Worm (Caenorhabditis elegans) whole organism, young adult: Measurements from ENCODE around the gene C01G10.18.

Experiments
- B0019.2 ChIP-seq: fragments of 200-800 bp; sonication (Bioruptor generic); conservative IDR thresholded peaks from 2 replicates; pipeline ENCODE4 v1.3.6; 2022; ENCODE audit warnings: missing genetic modification reagents, missing genetic modification characterization, missing compliant biosample characterization
- C06A6.2 ChIP-seq: fragments of 200-800 bp; sonication (Bioruptor generic); conservative IDR thresholded peaks from 2 replicates; pipeline ENCODE4 v1.3.6; 2022; ENCODE audit warnings: missing genetic modification characterization, missing compliant biosample characterization
- C17E4.6 ChIP-seq: fragments of 200-800 bp; sonication (Bioruptor generic); IDR thresholded peaks from 2 replicates; pipeline ENCODE4 v1.3.6; 2022; ENCODE audit warnings: missing genetic modification reagents, missing genetic modification characterization, missing compliant biosample characterization
- D2030.7 ChIP-seq: fragments of 200-800 bp; sonication (Bioruptor generic); IDR thresholded peaks from 2 replicates; pipeline ENCODE4 v1.3.6; 2022; ENCODE audit warnings: missing genetic modification reagents, missing genetic modification characterization, missing compliant biosample characterization
- F23B12.7 ChIP-seq: sonication (generic microtip); optimal IDR thresholded peaks from 2 replicates; lab custom pipeline; 2017; ENCODE audit warnings: missing genetic modification characterization, mild to moderate bottlenecking, missing compliant biosample characterization, antibody characterized with exemption, moderate library complexity; ENCODE audit not compliant: insufficient read depth
- F39B2.1 ChIP-seq: fragments of 200-800 bp; sonication (Bioruptor generic); IDR thresholded peaks from 2 replicates; pipeline ENCODE4 v1.3.6; 2022; ENCODE audit warnings: missing genetic modification reagents, missing genetic modification characterization, missing compliant biosample characterization
- F55B11.4 ChIP-seq: sonication (generic microtip); optimal IDR thresholded peaks from 2 replicates; lab custom pipeline; 2016; ENCODE audit warnings: missing compliant biosample characterization, missing genetic modification characterization, borderline replicate concordance; ENCODE audit not compliant: insufficient read depth
- T26A5.8 ChIP-seq: sonication (generic microtip); optimal IDR thresholded peaks from 2 replicates; lab custom pipeline; 2016; ENCODE audit warnings: missing genetic modification characterization, missing compliant biosample characterization
- Y79H2A.3 ChIP-seq: fragments of 200-800 bp; sonication (Bioruptor generic); conservative IDR thresholded peaks from 2 replicates; pipeline ENCODE4 v1.3.6; 2022; ENCODE audit warnings: missing genetic modification reagents, missing genetic modification characterization, missing compliant biosample characterization
- Y95B8A.8 ChIP-seq: fragments of 200-800 bp; sonication (Bioruptor generic); IDR thresholded peaks from 2 replicates; pipeline ENCODE4 v1.3.6; 2022; ENCODE audit warnings: missing genetic modification reagents, missing genetic modification characterization, missing compliant biosample characterization
- ZK185.1 ChIP-seq: sonication (generic microtip); optimal IDR thresholded peaks from 2 replicates; lab custom pipeline; 2016; ENCODE audit warnings: mild to moderate bottlenecking, missing genetic modification characterization, missing compliant biosample characterization; ENCODE audit not compliant: poor library complexity, severe bottlenecking
- athp-1 ChIP-seq: sonication (generic microtip); optimal IDR thresholded peaks from 2 replicates; lab custom pipeline; 2017; ENCODE audit warnings: mild to moderate bottlenecking, missing genetic modification characterization, missing compliant biosample characterization
- attf-5 ChIP-seq: fragments of 200-800 bp; sonication (Bioruptor generic); optimal IDR thresholded peaks from 2 replicates; lab custom pipeline; 2018; ENCODE audit warnings: mild to moderate bottlenecking, missing genetic modification characterization, missing compliant biosample characterization
- attf-6 ChIP-seq: fragments of 200-800 bp; sonication (Bioruptor generic); IDR thresholded peaks from 2 replicates; pipeline ENCODE4 v1.3.6; 2022; ENCODE audit warnings: missing genetic modification reagents, missing genetic modification characterization, missing compliant biosample characterization
- bed-1 ChIP-seq: fragments of 200-800 bp; sonication (Bioruptor generic); IDR thresholded peaks from 2 replicates; pipeline ENCODE4 v1.3.6; 2022; ENCODE audit warnings: missing genetic modification reagents, missing genetic modification characterization, missing compliant biosample characterization
- ceh-100 ChIP-seq: fragments of 200-800 bp; sonication (Bioruptor generic); IDR thresholded peaks from 2 replicates; pipeline ENCODE4 v1.3.6; 2022; ENCODE audit warnings: missing genetic modification reagents, missing genetic modification characterization, missing compliant biosample characterization
- ceh-27 ChIP-seq: fragments of 200-800 bp; sonication (Bioruptor generic); optimal IDR thresholded peaks from 2 replicates; lab custom pipeline; 2018; ENCODE audit warnings: mild to moderate bottlenecking, missing genetic modification characterization, moderate library complexity, missing compliant biosample characterization
- ceh-40 ChIP-seq: fragments of 200-800 bp; sonication (Bioruptor generic); IDR thresholded peaks from 2 replicates; pipeline ENCODE4 v1.3.6; 2022; ENCODE audit warnings: missing genetic modification characterization, missing compliant biosample characterization
- ceh-58 ChIP-seq: fragments of 200-800 bp; sonication (Bioruptor generic); IDR thresholded peaks from 2 replicates; pipeline ENCODE4 v1.3.6; 2022; ENCODE audit warnings: missing genetic modification characterization, missing compliant biosample characterization
- ceh-91 ChIP-seq: fragments of 200-800 bp; sonication (Bioruptor generic); IDR thresholded peaks from 2 replicates; pipeline ENCODE4 v1.3.6; 2022; ENCODE audit warnings: missing genetic modification reagents, missing genetic modification characterization, missing compliant biosample characterization
- dox-1 ChIP-seq: fragments of 200-800 bp; sonication (Bioruptor generic); IDR thresholded peaks from 2 replicates; pipeline ENCODE4 v1.3.6; 2022; ENCODE audit warnings: missing genetic modification reagents, missing genetic modification characterization, missing compliant biosample characterization
- dpl-1 ChIP-seq: fragments of 150-350 bp; optimal IDR thresholded peaks from 2 replicates; lab custom pipeline; 2014; ENCODE audit warnings: missing biosample characterization, missing genetic modification reagents, missing genetic modification characterization
- efl-1 ChIP-seq: fragments of 150-350 bp; optimal IDR thresholded peaks from 2 replicates; lab custom pipeline; 2014; ENCODE audit warnings: missing biosample characterization, missing genetic modification reagents, missing genetic modification characterization
- egl-44 ChIP-seq: fragments of 200-800 bp; sonication (Bioruptor generic); IDR thresholded peaks from 2 replicates; pipeline ENCODE4 v1.3.6; 2022; ENCODE audit warnings: missing genetic modification reagents, missing genetic modification characterization, missing compliant biosample characterization
- fkh-3 ChIP-seq: sonication (generic microtip); optimal IDR thresholded peaks from 2 replicates; lab custom pipeline; 2016; ENCODE audit warnings: mild to moderate bottlenecking, missing genetic modification characterization, missing compliant biosample characterization
- hlh-26 ChIP-seq: fragments of 200-800 bp; sonication (Bioruptor generic); conservative IDR thresholded peaks from 2 replicates; pipeline ENCODE4 v1.3.6; 2022; ENCODE audit warnings: missing genetic modification reagents, missing genetic modification characterization, missing compliant biosample characterization
- hmg-1.2 ChIP-seq: fragments of 200-800 bp; sonication (Bioruptor generic); IDR thresholded peaks from 2 replicates; pipeline ENCODE4 v1.3.6; 2022; ENCODE audit warnings: missing genetic modification reagents, missing genetic modification characterization, missing compliant biosample characterization
- hsf-1 ChIP-seq: fragments of 200-800 bp; sonication (Bioruptor generic); IDR thresholded peaks from 2 replicates; pipeline ENCODE4 v1.3.6; 2022; ENCODE audit warnings: missing genetic modification reagents, missing genetic modification characterization, missing compliant biosample characterization
- lin-35 ChIP-seq, 3 experiments: fragments of 150-350 bp in 2 of 3; sonication (generic microtip) in 1 of 3; optimal IDR thresholded peaks; 2 replicates each; lab custom pipeline; 2014 to 2018; ENCODE audit warnings: missing biosample characterization in 3 of 3, missing genetic modification characterization in 3 of 3, missing genetic modification reagents in 3 of 3
- lin-54 ChIP-seq: fragments of 200-800 bp; sonication (Bioruptor generic); optimal IDR thresholded peaks from 2 replicates; lab custom pipeline; 2018; ENCODE audit warnings: mild to moderate bottlenecking, missing genetic modification characterization, missing compliant biosample characterization
- lsl-1 ChIP-seq: fragments of 200-800 bp; sonication (Bioruptor generic); optimal IDR thresholded peaks from 2 replicates; lab custom pipeline; 2018; ENCODE audit warnings: mild to moderate bottlenecking, missing genetic modification characterization, moderate library complexity, missing compliant biosample characterization
- lsy-27 ChIP-seq: sonication (generic microtip); optimal IDR thresholded peaks from 2 replicates; lab custom pipeline; 2017; ENCODE audit warnings: missing genetic modification characterization, mild to moderate bottlenecking, missing compliant biosample characterization, antibody characterized with exemption, missing genotype, borderline replicate concordance; ENCODE audit not compliant: insufficient read depth
- madf-10 ChIP-seq: sonication (generic microtip); optimal IDR thresholded peaks from 2 replicates; lab custom pipeline; 2016; ENCODE audit warnings: mild to moderate bottlenecking, missing genetic modification characterization, missing compliant biosample characterization
- mel-28 ChIP-seq: sonication (generic microtip); optimal IDR thresholded peaks from 2 replicates; lab custom pipeline; 2016; ENCODE audit warnings: borderline replicate concordance, mild to moderate bottlenecking, missing genetic modification characterization, missing compliant biosample characterization
- mxl-1 ChIP-seq: sonication (generic microtip); optimal IDR thresholded peaks from 2 replicates; lab custom pipeline; 2016; ENCODE audit warnings: missing genetic modification characterization, missing compliant biosample characterization
- nhr-27 ChIP-seq: fragments of 200-800 bp; sonication (Bioruptor generic); optimal IDR thresholded peaks from 2 replicates; lab custom pipeline; 2018; ENCODE audit warnings: mild to moderate bottlenecking, missing genetic modification characterization, moderate library complexity, missing compliant biosample characterization
- nhr-80 ChIP-seq: sonication (generic microtip); optimal IDR thresholded peaks from 2 replicates; lab custom pipeline; 2016; ENCODE audit warnings: missing genetic modification characterization, missing compliant biosample characterization
- nhr-90 ChIP-seq: sonication (generic microtip); optimal IDR thresholded peaks from 2 replicates; lab custom pipeline; 2016; ENCODE audit warnings: missing genotype, mild to moderate bottlenecking, missing genetic modification characterization, missing compliant biosample characterization
- rcor-1 ChIP-seq: fragments of 200-800 bp; sonication (Bioruptor generic); IDR thresholded peaks from 2 replicates; pipeline ENCODE4 v1.3.6; 2022; ENCODE audit warnings: missing genetic modification reagents, missing genetic modification characterization, missing compliant biosample characterization
- repo-1 ChIP-seq: sonication (generic microtip); optimal IDR thresholded peaks from 2 replicates; lab custom pipeline; 2017; ENCODE audit warnings: mild to moderate bottlenecking, missing genetic modification characterization, missing compliant biosample characterization
- snpc-4 ChIP-seq, 5 experiments: fragments of 150-350 bp in 1 of 5; sonication (generic microtip) in 4 of 5; optimal IDR thresholded peaks; 2 replicates each; lab custom pipeline; 2014 to 2018; ENCODE audit warnings: missing genetic modification characterization in 5 of 5, missing biosample characterization in 3 of 5, antibody characterized with exemption in 2 of 5, mild to moderate bottlenecking in 2 of 5, missing compliant biosample characterization in 2 of 5, missing genotype in 2 of 5, moderate library complexity in 2 of 5, missing genetic modification reagents in 1 of 5
- tbp1 ChIP-seq: fragments of 200-800 bp; sonication (Bioruptor generic); optimal IDR thresholded peaks from 2 replicates; lab custom pipeline; 2018; ENCODE audit warnings: mild to moderate bottlenecking, missing genetic modification characterization, missing compliant biosample characterization
- xnd-1 ChIP-seq: sonication (generic microtip); optimal IDR thresholded peaks from 2 replicates; lab custom pipeline; 2016; ENCODE audit warnings: missing genotype, missing genetic modification reagents, missing genetic modification characterization, missing compliant biosample characterization
- ztf-18 ChIP-seq: sonication (generic microtip); optimal IDR thresholded peaks from 2 replicates; lab custom pipeline; 2016; ENCODE audit warnings: missing genotype, mild to moderate bottlenecking, missing genetic modification characterization, missing compliant biosample characterization
- ztf-28 ChIP-seq: fragments of 200-800 bp; sonication (Bioruptor generic); IDR thresholded peaks from 2 replicates; pipeline ENCODE4 v1.3.6; 2022; ENCODE audit warnings: missing genetic modification reagents, missing genetic modification characterization, missing compliant biosample characterization
- ztf-6 ChIP-seq: fragments of 200-800 bp; sonication (Bioruptor generic); IDR thresholded peaks from 2 replicates; pipeline ENCODE4 v1.3.6; 2022; ENCODE audit warnings: missing genetic modification reagents, missing genetic modification characterization, missing compliant biosample characterization

The C01G10.18 gene

ce11 chrV:15088613-15089012 is at the start of gene C01G10.18:
Gene C01G10.18, minus strand, starts transcription at chrV:15088713.
- TF ChIP-seq hmg-1.2 (GFP tag; lab: Robert Waterston, UW): no peak
- TF ChIP-seq fkh-3: no peak
- no peak for TF ChIP-seq bed-1 (GFP tag; lab: Robert Waterston, UW)
- TF ChIP-seq C06A6.2: no peak
- no peak for TF ChIP-seq hlh-26 (GFP tag; lab: Robert Waterston, UW)
- no peak for TF ChIP-seq Y79H2A.3 (GFP tag; lab: Robert Waterston, UW)
- no peak for TF ChIP-seq hsf-1
- no peak for TF ChIP-seq ztf-6
- no peak for TF ChIP-seq athp-1 (tag; lab: Kevin White, UChicago)
- TF ChIP-seq ZK185.1 (tag; lab: Kevin White, UChicago): no peak
- TF ChIP-seq T26A5.8: no peak
- TF ChIP-seq nhr-27 (tag; lab: Kevin White, UChicago): no peak
- no peak for TF ChIP-seq ztf-18
- TF ChIP-seq nhr-90 (tag; lab: Kevin White, UChicago): no peak
- TF ChIP-seq madf-10 (tag; lab: Kevin White, UChicago): no peak
- TF ChIP-seq dpl-1 (GFP tag; lab: Kevin White, UChicago): no peak
- no peak for TF ChIP-seq xnd-1 (tag; lab: Kevin White, UChicago)

DNA sequence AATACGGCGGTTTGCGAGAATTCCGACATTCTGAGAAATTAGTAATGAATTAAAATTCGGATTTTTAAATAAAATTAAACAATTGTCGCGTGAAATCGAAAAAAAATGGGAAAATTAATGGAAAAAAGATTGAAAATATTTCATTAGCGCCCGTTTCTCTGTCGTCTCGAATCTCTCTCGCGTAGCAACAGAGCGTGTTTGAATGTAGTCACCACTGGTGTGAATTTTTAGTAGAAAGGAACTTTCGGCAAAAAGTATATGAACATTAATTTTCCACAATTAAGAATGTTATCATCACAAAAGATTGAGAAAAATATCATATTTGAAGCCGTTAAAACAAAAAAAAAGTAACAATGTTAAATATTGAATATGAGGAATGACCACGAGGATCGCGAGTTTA is 48.3 kb upstream of the C01G10.18 start, which contains the start of gene aipl-1:
aipl-1 (minus strand) TSS at position 30 of the 400 bp plus-strand sequence.
- TF ChIP-seq ZK185.1 (tag; lab: Kevin White, UChicago) (peak; percentile 6), rcor-1 (GFP tag; lab: Robert Waterston, UW) (peak; percentile 51; the same call in 1 of the 2 replicates), ceh-58 (GFP tag; lab: Robert Waterston, UW) (no peak), snpc-4 (GFP tag; optimal IDR thresholded peaks at IDR 0.05; lab: Kevin White, UChicago) (no peak), snpc-4 (tag; optimal IDR thresholded peaks at IDR 0.05; lab: Kevin White, UChicago) (peak in 3 of 4 experiments; percentile 5 to 66 (median 53)), lsy-27 (tag; lab: Kevin White, UChicago) (no peak), nhr-80 (peak; percentile 2), ceh-40 (GFP tag; lab: Robert Waterston, UW) (no peak), dox-1 (GFP tag; lab: Robert Waterston, UW) (peak; percentile 73), nhr-27 (tag; lab: Kevin White, UChicago) (no peak), F55B11.4 (tag; lab: Kevin White, UChicago) (no peak), lin-54 (GFP tag; lab: Kevin White, UChicago) (peak; percentile 62), tbp1 (GFP tag; lab: Kevin White, UChicago) (peak; percentile 34), attf-6 (GFP tag; lab: Robert Waterston, UW) (no peak), egl-44 (no peak), lin-35 (GFP tag; optimal IDR thresholded peaks at IDR 0.05; lab: Kevin White, UChicago) (peak in 1 of 3 experiments; percentile 53), C17E4.6 (GFP tag; lab: Robert Waterston, UW) (no peak), hmg-1.2 (GFP tag; lab: Robert Waterston, UW) (peak; percentile 98), B0019.2 (GFP tag; lab: Robert Waterston, UW) (0 out of 2 replicates have a peak, but pooled peaks have one; percentile 42), mel-28 (tag; lab: Kevin White, UChicago) (no peak), ceh-100 (GFP tag; lab: Robert Waterston, UW) (peak; percentile 95), ceh-27 (peak; percentile 52), F23B12.7 (tag; lab: Kevin White, UChicago) (peak; percentile 76), efl-1 (GFP tag; lab: Kevin White, UChicago) (peak; percentile 61), ceh-91 (GFP tag; lab: Robert Waterston, UW) (peak; percentile 46), repo-1 (no peak), Y95B8A.8 (GFP tag; lab: Robert Waterston, UW) (0 out of 2 replicates have a peak, but pooled peaks have one; percentile 31), mxl-1 (no peak), lsl-1 (GFP tag; lab: Kevin White, UChicago) (peak; percentile 48), D2030.7 (peak; percentile 79), F39B2.1 (GFP tag; lab: Robert Waterston, UW) (no peak), ztf-28 (GFP tag; lab: Robert Waterston, UW) (no peak), attf-5 (peak; percentile 73)
